Fruit fly (Drosophila melanogaster) whole organism, embryonic: ENCODE results near the gene Nckx30C.

Experiments used
- CG17328 ChIP-seq: fragments of 200-800 bp; sonication (Bioruptor generic); IDR thresholded peaks from 2 replicates; pipeline ENCODE4 v1.3.6; 2022; ENCODE audit warnings: missing biosample characterization, missing genetic modification characterization
- CG17612 ChIP-seq: fragments of 200-800 bp; sonication (Bioruptor generic); IDR thresholded peaks from 2 replicates; pipeline ENCODE4 v1.3.6; 2022; ENCODE audit warnings: missing biosample characterization, missing genetic modification characterization
- CG1792 ChIP-seq: fragments of 200-800 bp; sonication (Bioruptor generic); optimal IDR thresholded peaks from 2 replicates; lab custom pipeline; 2016; ENCODE audit warnings: missing biosample characterization, missing genetic modification characterization
- CG18011 ChIP-seq: fragments of 200-800 bp; sonication (Bioruptor generic); optimal IDR thresholded peaks from 2 replicates; lab custom pipeline; 2017; ENCODE audit warnings: missing biosample characterization, missing genetic modification characterization, mild to moderate bottlenecking, moderate library complexity, missing genotype
- CG18262 ChIP-seq: fragments of 200-800 bp; optimal IDR thresholded peaks from 3 replicates; lab custom pipeline; 2019; ENCODE audit warnings: missing biosample characterization, mild to moderate bottlenecking, missing genetic modification characterization, moderate library complexity
- CG2116 ChIP-seq: fragments of 200-800 bp; sonication (Bioruptor generic); optimal IDR thresholded peaks from 3 replicates; lab custom pipeline; 2018; ENCODE audit warnings: missing biosample characterization, mild to moderate bottlenecking, missing genetic modification characterization
- CG2712 ChIP-seq: fragments of 200-800 bp; optimal IDR thresholded peaks from 3 replicates; lab custom pipeline; 2019; ENCODE audit warnings: missing biosample characterization, mild to moderate bottlenecking, missing genetic modification characterization, moderate library complexity
- CG31441 ChIP-seq: fragments of 200-800 bp; sonication (Bioruptor generic); IDR thresholded peaks from 2 replicates; pipeline ENCODE4 v1.3.6; 2022; ENCODE audit warnings: missing biosample characterization, missing genetic modification characterization
- CG33557 ChIP-seq: fragments of 200-800 bp; sonication (Bioruptor generic); optimal IDR thresholded peaks from 2 replicates; lab custom pipeline; 2019; ENCODE audit warnings: missing biosample characterization, mild to moderate bottlenecking, missing genetic modification characterization, moderate library complexity
- CG3838 ChIP-seq: fragments of 200-800 bp; sonication (Bioruptor generic); optimal IDR thresholded peaks from 3 replicates; lab custom pipeline; 2016; ENCODE audit warnings: missing biosample characterization, missing genetic modification characterization
- CG3995 ChIP-seq: fragments of 200-800 bp; sonication (Bioruptor generic); optimal IDR thresholded peaks from 3 replicates; lab custom pipeline; 2016; ENCODE audit warnings: missing biosample characterization, missing genetic modification characterization
- CG4404 ChIP-seq: fragments of 200-800 bp; sonication (Bioruptor generic); IDR thresholded peaks from 2 replicates; pipeline ENCODE4 v1.3.6; 2022; ENCODE audit warnings: missing biosample characterization, missing genetic modification characterization
- CG6175 ChIP-seq: fragments of 200-800 bp; sonication (Bioruptor generic); IDR thresholded peaks from 3 replicates; pipeline ENCODE4 v1.3.6; 2022; ENCODE audit warnings: missing biosample characterization, missing genetic modification characterization
- CG6765 ChIP-seq: fragments of 200-800 bp; sonication (Bioruptor generic); optimal IDR thresholded peaks from 3 replicates; lab custom pipeline; 2017; ENCODE audit warnings: missing biosample characterization, mild to moderate bottlenecking, missing genetic modification characterization
- CG6854 ChIP-seq: fragments of 200-800 bp; sonication (Bioruptor generic); optimal IDR thresholded peaks from 3 replicates; lab custom pipeline; 2017; ENCODE audit warnings: missing biosample characterization, mild to moderate bottlenecking, missing genetic modification characterization
- CG8089 ChIP-seq: fragments of 200-800 bp; sonication (Bioruptor generic); optimal IDR thresholded peaks from 3 replicates; lab custom pipeline; 2016; ENCODE audit warnings: missing biosample characterization, missing genetic modification characterization
- CG9932 ChIP-seq: fragments of 200-800 bp; sonication (Bioruptor generic); IDR thresholded peaks from 2 replicates; pipeline ENCODE4 v1.3.6; 2022; ENCODE audit warnings: missing biosample characterization, missing genetic modification characterization
- CoRest ChIP-seq: fragments of 200-800 bp; sonication (Bioruptor generic); optimal IDR thresholded peaks from 3 replicates; lab custom pipeline; 2018; ENCODE audit warnings: missing biosample characterization, mild to moderate bottlenecking, missing genetic modification characterization, moderate library complexity
- D19B ChIP-seq: fragments of 200-800 bp; sonication (Bioruptor generic); optimal IDR thresholded peaks from 2 replicates; lab custom pipeline; 2017; ENCODE audit warnings: missing biosample characterization, mild to moderate bottlenecking, missing genetic modification characterization
- Dbx ChIP-seq: fragments of 200-800 bp; sonication (Bioruptor generic); IDR thresholded peaks from 3 replicates; pipeline ENCODE4 v1.3.6; 2022; ENCODE audit warnings: missing biosample characterization, missing genetic modification characterization
- Fer2 ChIP-seq: fragments of 200-800 bp; sonication (Bioruptor generic); optimal IDR thresholded peaks from 2 replicates; lab custom pipeline; 2018; ENCODE audit warnings: missing biosample characterization, mild to moderate bottlenecking, missing genetic modification characterization, moderate library complexity
- Gug ChIP-seq: fragments of 200-800 bp; sonication (Bioruptor generic); IDR thresholded peaks from 4 replicates; pipeline ENCODE4 v1.3.6; 2022; ENCODE audit warnings: missing biosample characterization, missing genetic modification characterization
- HLH4C ChIP-seq: fragments of 200-800 bp; sonication (Bioruptor generic); IDR thresholded peaks from 3 replicates; pipeline ENCODE4 v1.3.6; 2022; ENCODE audit warnings: missing biosample characterization, missing genetic modification characterization; ENCODE audit not compliant: partially characterized antibody
- Hmr ChIP-seq: fragments of 200-800 bp; sonication (Bioruptor generic); optimal IDR thresholded peaks from 3 replicates; lab custom pipeline; 2017; ENCODE audit warnings: mild to moderate bottlenecking, missing biosample characterization, missing genetic modification reagents, missing genetic modification characterization
- Hr39 ChIP-seq: fragments of >200 bp; optimal IDR thresholded peaks from 2 replicates; lab custom pipeline; 2017
- Lpt ChIP-seq: fragments of >200 bp; optimal IDR thresholded peaks from 2 replicates; lab custom pipeline; 2018; ENCODE audit warnings: missing biosample characterization, missing genetic modification characterization
- NFAT ChIP-seq: fragments of 200-800 bp; sonication (Bioruptor generic); IDR thresholded peaks from 2 replicates; pipeline ENCODE4 v1.3.6; 2022; ENCODE audit warnings: missing biosample characterization, missing genetic modification characterization
- Nf-YC ChIP-seq: fragments of 200-800 bp; optimal IDR thresholded peaks from 3 replicates; lab custom pipeline; 2019; ENCODE audit warnings: missing biosample characterization, mild to moderate bottlenecking, missing genetic modification characterization, moderate library complexity
- Oaz ChIP-seq: fragments of 200-800 bp; sonication (Bioruptor generic); IDR thresholded peaks from 2 replicates; pipeline ENCODE4 v1.3.6; 2022; ENCODE audit warnings: missing biosample characterization, missing genetic modification characterization
- Oli ChIP-seq: fragments of 200-800 bp; sonication (Bioruptor generic); optimal IDR thresholded peaks from 2 replicates; lab custom pipeline; 2018; ENCODE audit warnings: missing biosample characterization, mild to moderate bottlenecking, missing genetic modification characterization, moderate library complexity
- Spps ChIP-seq: fragments of 200-800 bp; sonication (Bioruptor generic); optimal IDR thresholded peaks from 2 replicates; lab custom pipeline; 2018; ENCODE audit warnings: missing biosample characterization, mild to moderate bottlenecking, missing genetic modification characterization
- Ssrp ChIP-seq: fragments of 200-800 bp; sonication (Bioruptor generic); optimal IDR thresholded peaks from 2 replicates; lab custom pipeline; 2018; ENCODE audit warnings: missing biosample characterization, mild to moderate bottlenecking, missing genetic modification characterization, moderate library complexity
- Taf1 ChIP-seq: fragments of 200-800 bp; sonication (Bioruptor generic); IDR thresholded peaks from 2 replicates; pipeline ENCODE4 v1.3.6; 2022; ENCODE audit warnings: missing biosample characterization, missing genetic modification characterization
- Trl ChIP-seq, 3 experiments: fragments of >200 bp in 2 of 3; fragments of 200-800 bp in 1 of 3; sonication (Bioruptor generic) in 1 of 3; optimal IDR thresholded peaks; 2 replicates in 1 of 3; 3 replicates in 2 of 3; lab custom pipeline; 2016 to 2017; ENCODE audit warnings: missing biosample characterization in 1 of 3, missing genetic modification characterization in 1 of 3
- Xbp1 ChIP-seq: fragments of 200-800 bp; sonication (Bioruptor generic); optimal IDR thresholded peaks from 3 replicates; lab custom pipeline; 2016; ENCODE audit warnings: missing biosample characterization, mild to moderate bottlenecking, missing genetic modification characterization
- ap ChIP-seq: fragments of 200-800 bp; sonication (Bioruptor generic); IDR thresholded peaks from 2 replicates; pipeline ENCODE4 v1.3.6; 2022; ENCODE audit warnings: missing biosample characterization, missing genetic modification characterization
- az2 ChIP-seq: fragments of 200-800 bp; sonication (Bioruptor generic); optimal IDR thresholded peaks from 3 replicates; lab custom pipeline; 2016; ENCODE audit warnings: missing biosample characterization, missing genetic modification characterization
- bowl ChIP-seq: fragments of 200-800 bp; sonication (Bioruptor generic); IDR thresholded peaks from 2 replicates; pipeline ENCODE4 v1.3.6; 2022; ENCODE audit warnings: missing biosample characterization, missing genetic modification characterization
- dmrt99B ChIP-seq: fragments of 200-800 bp; sonication (Bioruptor generic); optimal IDR thresholded peaks from 2 replicates; lab custom pipeline; 2018; ENCODE audit warnings: missing biosample characterization, mild to moderate bottlenecking, missing genetic modification characterization, moderate library complexity
- emc ChIP-seq: fragments of 200-800 bp; sonication (Bioruptor generic); optimal IDR thresholded peaks from 2 replicates; lab custom pipeline; 2016; ENCODE audit warnings: missing biosample characterization, missing genetic modification characterization
- ems ChIP-seq: fragments of 200-800 bp; sonication (Bioruptor generic); optimal IDR thresholded peaks from 3 replicates; lab custom pipeline; 2016; ENCODE audit warnings: missing biosample characterization, missing genetic modification characterization
- gem ChIP-seq: fragments of 200-800 bp; sonication (Bioruptor generic); optimal IDR thresholded peaks from 2 replicates; lab custom pipeline; 2019; ENCODE audit warnings: missing biosample characterization, mild to moderate bottlenecking, missing genetic modification characterization, moderate library complexity
- grn ChIP-seq: fragments of 200-800 bp; sonication (Bioruptor generic); optimal IDR thresholded peaks from 3 replicates; lab custom pipeline; 2017; ENCODE audit warnings: missing biosample characterization, missing genetic modification characterization
- kni ChIP-seq: fragments of 200-800 bp; sonication (Bioruptor generic); optimal IDR thresholded peaks from 3 replicates; lab custom pipeline; 2017; ENCODE audit warnings: mild to moderate bottlenecking, missing biosample characterization, missing genetic modification reagents, missing genetic modification characterization
- luna ChIP-seq: fragments of 200-800 bp; sonication (Bioruptor generic); optimal IDR thresholded peaks from 2 replicates; lab custom pipeline; 2016; ENCODE audit warnings: missing biosample characterization, missing genetic modification characterization
- oc ChIP-seq: fragments of 200-800 bp; sonication (Bioruptor generic); optimal IDR thresholded peaks from 2 replicates; lab custom pipeline; 2018; ENCODE audit warnings: missing biosample characterization, mild to moderate bottlenecking, missing genetic modification characterization, moderate library complexity
- p53 ChIP-seq: fragments of 200-800 bp; sonication (Bioruptor generic); optimal IDR thresholded peaks from 2 replicates; lab custom pipeline; 2016; ENCODE audit warnings: missing biosample characterization, missing genetic modification characterization
- repo ChIP-seq: fragments of 200-800 bp; sonication (Bioruptor generic); optimal IDR thresholded peaks from 2 replicates; lab custom pipeline; 2016; ENCODE audit warnings: missing biosample characterization, missing genetic modification characterization
- row ChIP-seq: fragments of 200-800 bp; sonication (Bioruptor generic); IDR thresholded peaks from 3 replicates; pipeline ENCODE4 v1.3.6; 2022; ENCODE audit warnings: missing biosample characterization, missing genetic modification characterization
- seq ChIP-seq: fragments of 200-800 bp; sonication (Bioruptor generic); IDR thresholded peaks from 2 replicates; pipeline ENCODE4 v1.3.6; 2022; ENCODE audit warnings: missing biosample characterization, missing genetic modification characterization
- tio ChIP-seq: fragments of 200-800 bp; sonication (Bioruptor generic); optimal IDR thresholded peaks from 2 replicates; lab custom pipeline; 2017; ENCODE audit warnings: missing biosample characterization, missing genetic modification characterization, inconsistent platforms
- wdn ChIP-seq: fragments of 200-800 bp; sonication (Bioruptor generic); IDR thresholded peaks from 2 replicates; pipeline ENCODE4 v1.3.6; 2022; ENCODE audit warnings: missing biosample characterization, missing genetic modification characterization
- wek ChIP-seq: fragments of 200-800 bp; sonication (Bioruptor generic); optimal IDR thresholded peaks from 3 replicates; lab custom pipeline; 2018; ENCODE audit warnings: missing biosample characterization, mild to moderate bottlenecking, missing genetic modification characterization, moderate library complexity

Gene Nckx30C

dm6 chr2L:9737803-9738202, 8.5 kb downstream of the Nckx30C start (continued):
- TF ChIP-seq Nf-YC (tag; lab: Kevin White, UChicago): no peak
- TF ChIP-seq Xbp1 (GFP tag; lab: Kevin White, UChicago): peak; percentile 3
- no peak for TF ChIP-seq CG3838 (GFP tag; lab: Kevin White, UChicago)
- TF ChIP-seq oc (tag; lab: Kevin White, UChicago): no peak
- TF ChIP-seq CG4404 (GFP tag; lab: Robert Waterston, UW): no peak
- no peak for TF ChIP-seq CG6765
- TF ChIP-seq row: peak; percentile 36; the same call in 2 of the 3 replicates
- no peak for TF ChIP-seq Taf1 (GFP tag; lab: Robert Waterston, UW)
- TF ChIP-seq bowl: no peak
- TF ChIP-seq Oaz (GFP tag; lab: Robert Waterston, UW): no peak
- no peak for TF ChIP-seq CG33557 (GFP tag; lab: Kevin White, UChicago)
- no peak for TF ChIP-seq CG6854
- TF ChIP-seq CG18262 (tag; lab: Kevin White, UChicago): no peak
- peak; percentile 18 for TF ChIP-seq CG2712 (tag; lab: Kevin White, UChicago)
- TF ChIP-seq CG2116 (GFP tag; lab: Kevin White, UChicago): no peak
- TF ChIP-seq seq (GFP tag; lab: Robert Waterston, UW): no peak
- peak; percentile 46 for TF ChIP-seq gem
- TF ChIP-seq Lpt: no peak
- no peak for TF ChIP-seq Fer2 (tag; lab: Kevin White, UChicago)
- peak; percentile 45 for TF ChIP-seq dmrt99B (tag; lab: Kevin White, UChicago)
- TF ChIP-seq Trl (optimal IDR thresholded peaks at IDR 0.05; lab: Kevin White, UChicago): no peak
- no peak for TF ChIP-seq Trl (GFP tag; optimal IDR thresholded peaks at IDR 0.05; lab: Kevin White, UChicago)
- no peak for TF ChIP-seq Spps (tag; lab: Kevin White, UChicago)
- TF ChIP-seq Hr39 (lab: Kevin White, UChicago): no peak
- no peak for TF ChIP-seq kni (GFP tag; lab: Kevin White, UChicago)
- no peak for TF ChIP-seq CG17612 (GFP tag; lab: Robert Waterston, UW)
- TF ChIP-seq CoRest (tag; lab: Kevin White, UChicago): no peak
- TF ChIP-seq CG9932 (GFP tag; lab: Robert Waterston, UW): no peak
- TF ChIP-seq CG8089 (GFP tag; lab: Kevin White, UChicago): no peak
- TF ChIP-seq luna (GFP tag; lab: Kevin White, UChicago): no peak
- TF ChIP-seq wek (GFP tag; lab: Kevin White, UChicago): no peak
- TF ChIP-seq CG17328 (GFP tag; lab: Robert Waterston, UW): no peak
- TF ChIP-seq repo: no peak
- TF ChIP-seq CG31441 (GFP tag; lab: Robert Waterston, UW): peak; percentile 45; the same call in 1 of the 2 replicates
- TF ChIP-seq az2 (GFP tag; lab: Kevin White, UChicago): no peak
- no peak for TF ChIP-seq CG18011
- TF ChIP-seq CG6175 (GFP tag; lab: Robert Waterston, UW): no peak
- peak; percentile 19 for TF ChIP-seq Ssrp
- peak; percentile 8 for TF ChIP-seq Hmr
- 0 out of 3 replicates have a peak, but pooled peaks have one; percentile 14 for TF ChIP-seq Dbx (GFP tag; lab: Robert Waterston, UW)
- TF ChIP-seq ems (GFP tag; lab: Kevin White, UChicago): no peak
- TF ChIP-seq grn: no peak
- TF ChIP-seq HLH4C (GFP tag; lab: Robert Waterston, UW): no peak
- TF ChIP-seq wdn (GFP tag; lab: Robert Waterston, UW): no peak
- no peak for TF ChIP-seq emc (GFP tag; lab: Kevin White, UChicago)
- no peak for TF ChIP-seq CG1792
- TF ChIP-seq D19B (GFP tag; lab: Kevin White, UChicago): no peak
- no peak for TF ChIP-seq ap (GFP tag; lab: Robert Waterston, UW)
- TF ChIP-seq Oli (tag; lab: Kevin White, UChicago): peak; percentile 42
- TF ChIP-seq NFAT (GFP tag; lab: Robert Waterston, UW): no peak
- no peak for TF ChIP-seq p53 (GFP tag; lab: Kevin White, UChicago)
- no peak for TF ChIP-seq Gug (GFP tag; lab: Robert Waterston, UW)
- peak; percentile 18 for TF ChIP-seq tio (GFP tag; lab: Kevin White, UChicago)
- no peak for TF ChIP-seq CG3995 (GFP tag; lab: Kevin White, UChicago)
